Fruit fly (Drosophila melanogaster): ENCODE measurements around the gene Tpi.
A peak's percentile ranks its signal among the peaks of the same experiment; 100 is the strongest.

The Tpi gene

dm6 chr3R:30083215-30083614, 51.2 kb downstream of the Tpi start (continued):
- no peak for TF ChIP-seq gcm2 (GFP tag; optimal IDR thresholded peaks at IDR 0.05)
- TF ChIP-seq CG31224 (GFP tag; IDR thresholded peaks at IDR 0.05): 0 out of 2 replicates have a peak, but pooled peaks have one; percentile 18
- TF ChIP-seq bowl (GFP tag; IDR thresholded peaks at IDR 0.05): no peak
- no peak for TF ChIP-seq CG17912 (GFP tag; optimal IDR thresholded peaks at IDR 0.05)
- TF ChIP-seq CG4617 (GFP tag; optimal IDR thresholded peaks at IDR 0.05; ENCODE audit: borderline replicate concordance): no peak
- no peak for TF ChIP-seq Dip2 (GFP tag; IDR thresholded peaks at IDR 0.05)
- no peak for TF ChIP-seq sens-2 (GFP tag; IDR thresholded peaks at IDR 0.05)
- no peak for TF ChIP-seq CG2199 (GFP tag; IDR thresholded peaks at IDR 0.05)
- 0 out of 2 replicates have a peak, but pooled peaks have one; percentile 21 for TF ChIP-seq CG32772 (GFP tag; IDR thresholded peaks at IDR 0.05)
- TF ChIP-seq dan (GFP tag; IDR thresholded peaks at IDR 0.05): no peak
- no peak for TF ChIP-seq Elba2 (GFP tag; optimal IDR thresholded peaks at IDR 0.05)
- no peak for TF ChIP-seq sna (GFP tag; IDR thresholded peaks at IDR 0.05; ENCODE audit: partially characterized antibody)
- no peak for TF ChIP-seq CG8388 (GFP tag; optimal IDR thresholded peaks at IDR 0.05)
- TF ChIP-seq CG30403 (GFP tag; optimal IDR thresholded peaks at IDR 0.05): no peak
- no peak for TF ChIP-seq NfI (GFP tag; optimal IDR thresholded peaks at IDR 0.05)
- no peak for TF ChIP-seq Asciz (GFP tag; optimal IDR thresholded peaks at IDR 0.05)
- TF ChIP-seq CG12236 (GFP tag; optimal IDR thresholded peaks at IDR 0.05): no peak
